Worm (Caenorhabditis elegans) whole organism, L3 larva: ENCODE results near the gene F42C5.3.

Experiments used
- R02D3.7 ChIP-seq: fragments of 150-350 bp; optimal IDR thresholded peaks from 2 replicates; lab custom pipeline; 2014; ENCODE audit warnings: missing biosample characterization, missing genetic modification characterization
- ZK546.5 ChIP-seq: sonication (generic microtip); optimal IDR thresholded peaks from 2 replicates; lab custom pipeline; 2017; ENCODE audit warnings: missing biosample characterization, missing genetic modification characterization
- aly-2 ChIP-seq: fragments of 150-350 bp; optimal IDR thresholded peaks from 2 replicates; lab custom pipeline; 2014; ENCODE audit warnings: missing biosample characterization, missing genetic modification characterization
- ama-1 ChIP-seq: fragments of 150-350 bp; optimal IDR thresholded peaks from 2 replicates; lab custom pipeline; 2018
- ceh-16 ChIP-seq: sonication (generic microtip); optimal IDR thresholded peaks from 2 replicates; lab custom pipeline; 2017; ENCODE audit warnings: missing biosample characterization, missing genetic modification characterization
- ceh-28 ChIP-seq: fragments of 150-350 bp; optimal IDR thresholded peaks from 2 replicates; lab custom pipeline; 2014; ENCODE audit warnings: missing biosample characterization, missing genetic modification reagents, missing genetic modification characterization
- ceh-9 ChIP-seq: sonication (generic microtip); optimal IDR thresholded peaks from 2 replicates; lab custom pipeline; 2018; ENCODE audit warnings: missing biosample characterization, missing genetic modification characterization
- elt-2 ChIP-seq: sonication (generic microtip); optimal IDR thresholded peaks from 2 replicates; lab custom pipeline; 2016; ENCODE audit warnings: missing genetic modification reagents, mild to moderate bottlenecking, missing genetic modification characterization, missing compliant biosample characterization
- eor-1 ChIP-seq, 2 experiments: fragments of 150-350 bp; optimal IDR thresholded peaks; 2 replicates each; lab custom pipeline; 2014 to 2018; ENCODE audit warnings: missing biosample characterization in 2 of 2, missing genetic modification characterization in 2 of 2
- fkh-10 ChIP-seq: sonication (generic microtip); optimal IDR thresholded peaks from 2 replicates; lab custom pipeline; 2017; ENCODE audit warnings: missing biosample characterization, missing genetic modification reagents, missing genetic modification characterization
- fkh-2 ChIP-seq: fragments of 150-350 bp; optimal IDR thresholded peaks from 2 replicates; lab custom pipeline; 2014; ENCODE audit warnings: missing biosample characterization, missing genetic modification reagents, missing genetic modification characterization
- fos-1 ChIP-seq: fragments of 150-350 bp; optimal IDR thresholded peaks from 2 replicates; lab custom pipeline; 2014; ENCODE audit warnings: missing biosample characterization, missing genetic modification characterization
- lin-15B ChIP-seq: fragments of 150-350 bp; optimal IDR thresholded peaks from 2 replicates; lab custom pipeline; 2014; ENCODE audit warnings: missing biosample characterization, missing genetic modification characterization
- lsy-12 ChIP-seq: sonication (generic microtip); optimal IDR thresholded peaks from 2 replicates; lab custom pipeline; 2016; ENCODE audit warnings: mild to moderate bottlenecking, missing genetic modification characterization, missing compliant biosample characterization
- nfya-1 ChIP-seq: sonication (generic microtip); optimal IDR thresholded peaks from 2 replicates; lab custom pipeline; 2017; ENCODE audit warnings: missing genetic modification characterization, mild to moderate bottlenecking, missing compliant biosample characterization, antibody characterized with exemption, moderate library complexity; ENCODE audit not compliant: insufficient read depth
- nhr-11 ChIP-seq: fragments of 150-350 bp; optimal IDR thresholded peaks from 2 replicates; lab custom pipeline; 2014; ENCODE audit warnings: missing biosample characterization, missing genetic modification characterization
- nhr-23 ChIP-seq: fragments of 150-350 bp; optimal IDR thresholded peaks from 2 replicates; lab custom pipeline; 2014; ENCODE audit warnings: missing biosample characterization, missing genetic modification reagents, missing genetic modification characterization
- nhr-237 ChIP-seq: fragments of 150-350 bp; optimal IDR thresholded peaks from 2 replicates; lab custom pipeline; 2014; ENCODE audit warnings: missing biosample characterization, missing genetic modification characterization
- nhr-76 ChIP-seq: fragments of 150-350 bp; sonication (generic microtip); optimal IDR thresholded peaks from 5 replicates; lab custom pipeline; 2014; ENCODE audit warnings: missing biosample characterization, missing genetic modification characterization
- nhr-77 ChIP-seq: fragments of 150-350 bp; optimal IDR thresholded peaks from 2 replicates; lab custom pipeline; 2014; ENCODE audit warnings: missing biosample characterization, missing genetic modification characterization
- pha-4 ChIP-seq: fragments of 150-350 bp; optimal IDR thresholded peaks from 2 replicates; lab custom pipeline; 2014; ENCODE audit warnings: missing biosample characterization, missing genetic modification reagents, missing genetic modification characterization
- sea-2 ChIP-seq: fragments of 150-350 bp; sonication (generic microtip); optimal IDR thresholded peaks from 4 replicates; lab custom pipeline; 2014; ENCODE audit warnings: missing biosample characterization, missing genetic modification reagents, missing genetic modification characterization
- skn-1 ChIP-seq: fragments of 150-350 bp; optimal IDR thresholded peaks from 2 replicates; lab custom pipeline; 2014; ENCODE audit warnings: missing biosample characterization, missing genetic modification characterization
- snpc-4 ChIP-seq: fragments of 150-350 bp; optimal IDR thresholded peaks from 2 replicates; lab custom pipeline; 2014; ENCODE audit warnings: missing biosample characterization, missing genetic modification characterization
- tbx-2 ChIP-seq: sonication (generic microtip); optimal IDR thresholded peaks from 2 replicates; lab custom pipeline; 2016; ENCODE audit warnings: mild to moderate bottlenecking, missing genetic modification characterization, missing compliant biosample characterization
- unc-39 ChIP-seq: sonication (generic microtip); optimal IDR thresholded peaks from 4 replicates; lab custom pipeline; 2017; ENCODE audit warnings: missing biosample characterization, missing genetic modification characterization
- unc-62 ChIP-seq: fragments of 150-350 bp; sonication (generic microtip); optimal IDR thresholded peaks from 4 replicates; lab custom pipeline; 2014; ENCODE audit warnings: missing biosample characterization, missing genetic modification reagents, missing genetic modification characterization
- ztf-11 ChIP-seq: fragments of 150-350 bp; optimal IDR thresholded peaks from 2 replicates; lab custom pipeline; 2014; ENCODE audit warnings: missing biosample characterization, missing genetic modification characterization

Gene F42C5.3

ce11 chrIV:7301481-7301880 is 14.1 kb upstream of the F42C5.3 start:
- no peak for TF ChIP-seq R02D3.7 (tag; lab: Kevin White, UChicago)
- TF ChIP-seq fkh-2 (tag; lab: Kevin White, UChicago), result no peak
- no peak for TF ChIP-seq ZK546.5 (tag; lab: Kevin White, UChicago)
- TF ChIP-seq skn-1 (tag; lab: Kevin White, UChicago), result no peak
- TF ChIP-seq tbx-2 (tag; lab: Kevin White, UChicago), result no peak
- no peak for TF ChIP-seq lsy-12
- TF ChIP-seq nhr-77 (tag; lab: Kevin White, UChicago), result no peak
- TF ChIP-seq ceh-9, result no peak
- no peak for TF ChIP-seq fos-1 (tag; lab: Kevin White, UChicago)
- TF ChIP-seq nhr-11, result no peak

ce11 chrIV:7294121-7294520 is 6.7 kb upstream of the F42C5.3 start, which contains the start of gene F42C5.5:
F42C5.5 (minus strand) TSS chrIV:7294221.
- TF ChIP-seq nhr-11, result no peak
- TF ChIP-seq pha-4, result no peak
- no peak for TF ChIP-seq ceh-9

- TF ChIP-seq sea-2, result no peak
- TF ChIP-seq nfya-1 (tag; lab: Kevin White, UChicago), result no peak
- no peak for TF ChIP-seq pha-4
- TF ChIP-seq ceh-28 (tag; lab: Kevin White, UChicago), result no peak
Observed at ce11 chrIV:7291957-7292356, 4.6 kb upstream of the F42C5.3 start, which contains the start of gene F42C5.4. F42C5.4 (minus strand) TSS chrIV:7292127.

DNA sequence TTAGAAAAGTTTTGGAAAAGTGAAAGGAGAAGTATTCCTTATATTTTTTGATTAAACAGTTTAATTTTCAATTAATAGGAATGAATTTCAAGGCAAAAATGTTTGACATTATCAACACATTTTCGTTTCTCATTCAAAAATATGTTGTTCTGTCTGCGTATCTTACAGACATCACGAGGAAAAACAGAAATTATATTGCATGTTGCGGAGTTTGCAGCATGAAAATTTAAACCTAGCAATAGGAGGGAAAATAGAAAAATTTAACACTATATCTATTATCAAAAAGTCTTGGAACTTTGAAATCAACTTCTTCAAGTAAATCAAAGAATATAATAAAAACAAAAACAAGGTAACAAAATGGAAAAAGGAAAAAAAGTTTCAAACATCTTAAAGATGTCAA is 3.7 kb upstream of the F42C5.3 start:
- TF ChIP-seq nhr-77 (tag; lab: Kevin White, UChicago), result no peak
- TF ChIP-seq elt-2 (tag; lab: Kevin White, UChicago), result peak; percentile 18

- TF ChIP-seq elt-2 (tag; lab: Kevin White, UChicago), result peak; percentile 6
- TF ChIP-seq unc-39 (tag; lab: Kevin White, UChicago), result no peak
- no peak for TF ChIP-seq fkh-10 (GFP tag; lab: Kevin White, UChicago)
Observed at ce11 chrIV:7285839-7286238, 1.5 kb downstream of the F42C5.3 start, which contains the start of gene C06E4.8. C06E4.8 (minus strand) TSS chrIV:7285875.

DNA sequence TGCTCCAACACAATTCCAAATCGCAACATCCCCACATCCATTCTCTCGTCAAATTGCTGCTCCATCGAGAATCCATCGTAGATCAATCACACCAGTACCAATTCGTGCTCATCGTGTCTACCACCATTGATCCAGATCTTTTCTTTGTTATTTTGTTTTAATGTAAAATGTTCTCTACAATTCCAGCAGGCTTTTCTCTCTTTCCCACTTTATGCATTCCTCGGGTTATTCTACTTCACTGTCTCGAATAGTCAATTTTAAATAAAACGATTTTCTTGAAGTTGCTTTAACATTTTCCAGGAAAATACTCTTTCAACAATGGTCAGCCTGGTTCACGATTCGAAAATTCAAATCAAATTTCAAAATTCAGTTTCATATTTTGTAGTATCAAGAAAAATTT is 4.4 kb downstream of the F42C5.3 start, which contains the start of gene C06E4.1:
Gene C06E4.1 (plus strand): TSS at position 301 of the 400 bp plus-strand sequence.
- no peak for TF ChIP-seq ama-1 (lab: Kevin White, UChicago)
- no peak for TF ChIP-seq skn-1 (tag; lab: Kevin White, UChicago)
- no peak for TF ChIP-seq eor-1 (tag; optimal IDR thresholded peaks at IDR 0.05; lab: Kevin White, UChicago)
- no peak for TF ChIP-seq aly-2
- TF ChIP-seq nhr-76 (tag; lab: Kevin White, UChicago), result no peak
- TF ChIP-seq pha-4, result no peak
- no peak for TF ChIP-seq fkh-2 (tag; lab: Kevin White, UChicago)
- TF ChIP-seq fos-1 (tag; lab: Kevin White, UChicago), result no peak

ce11 chrIV:7276661-7277060 is 10.7 kb downstream of the F42C5.3 start, which contains the start of gene C06E4.2:
C06E4.2 (plus strand) TSS chrIV:7276961.
- TF ChIP-seq nhr-23 (no peak), fkh-10 (GFP tag; lab: Kevin White, UChicago) (no peak), nhr-76 (tag; lab: Kevin White, UChicago) (no peak), unc-62 (GFP tag; lab: Kevin White, UChicago) (no peak), aly-2 (no peak), ceh-28 (tag; lab: Kevin White, UChicago) (no peak), nfya-1 (tag; lab: Kevin White, UChicago) (no peak), lin-15B (tag; lab: Kevin White, UChicago) (no peak), snpc-4 (tag; lab: Kevin White, UChicago) (no peak), elt-2 (tag; lab: Kevin White, UChicago) (no peak), ceh-9 (no peak), nhr-237 (tag; lab: Kevin White, UChicago) (no peak), tbx-2 (tag; lab: Kevin White, UChicago) (no peak)

DNA sequence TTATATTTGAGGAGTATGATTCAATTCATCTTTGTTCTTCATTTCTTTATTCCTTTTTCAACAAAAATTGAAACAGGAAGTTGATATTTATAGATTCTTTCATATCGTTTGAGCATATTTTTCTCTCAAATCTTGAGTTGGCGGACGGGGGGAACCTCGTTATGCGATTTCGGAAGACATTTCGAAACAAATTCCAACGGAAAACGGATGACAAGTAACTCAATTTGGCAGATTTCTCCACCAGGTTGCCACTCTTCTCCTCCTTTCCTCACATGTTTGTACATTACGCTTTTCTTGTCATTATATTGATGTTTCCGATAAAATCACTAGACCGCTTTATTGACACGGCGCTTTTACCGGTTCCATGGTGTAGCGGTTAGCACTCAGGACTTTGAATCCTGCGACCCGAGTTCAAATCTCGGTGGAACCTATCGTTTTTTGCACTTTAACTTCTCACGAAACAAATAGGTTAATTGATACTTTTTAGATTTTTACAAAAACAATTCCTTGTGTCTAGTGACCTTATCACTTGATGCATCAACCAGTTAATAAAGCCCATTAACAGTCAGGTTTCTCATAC is 12.3 kb downstream of the F42C5.3 start:
- no peak for TF ChIP-seq nhr-23
- no peak for TF ChIP-seq ceh-16 (tag; lab: Kevin White, UChicago)
- TF ChIP-seq elt-2 (tag; lab: Kevin White, UChicago), result peak; percentile 25
- TF ChIP-seq ztf-11 (tag; lab: Kevin White, UChicago), result no peak
- peak; percentile 21 for TF ChIP-seq pha-4
